Worm (Caenorhabditis elegans) whole organism, L3 larva: ENCODE data around the gene K01H12.4.

Experiments used
- ama-1 ChIP-seq: fragments of 150-350 bp; optimal IDR thresholded peaks from 2 replicates; lab custom pipeline; 2018
- elt-2 ChIP-seq: sonication (generic microtip); optimal IDR thresholded peaks from 2 replicates; lab custom pipeline; 2016; ENCODE audit warnings: missing genetic modification reagents, mild to moderate bottlenecking, missing genetic modification characterization, missing compliant biosample characterization
- elt-3 ChIP-seq, 3 experiments: fragments of 150-350 bp in 1 of 3; sonication (generic microtip) in 2 of 3; optimal IDR thresholded peaks; 2 replicates in 2 of 3; 4 replicates in 1 of 3; lab custom pipeline; 2014 to 2017; ENCODE audit warnings: missing biosample characterization in 3 of 3, missing genetic modification characterization in 3 of 3
- fos-1 ChIP-seq: fragments of 150-350 bp; optimal IDR thresholded peaks from 2 replicates; lab custom pipeline; 2014; ENCODE audit warnings: missing biosample characterization, missing genetic modification characterization
- jun-1 ChIP-seq: fragments of 150-350 bp; optimal IDR thresholded peaks from 2 replicates; lab custom pipeline; 2014; ENCODE audit warnings: missing biosample characterization, missing genetic modification reagents, missing genetic modification characterization
- nhr-237 ChIP-seq: fragments of 150-350 bp; optimal IDR thresholded peaks from 2 replicates; lab custom pipeline; 2014; ENCODE audit warnings: missing biosample characterization, missing genetic modification characterization
- nhr-76 ChIP-seq: fragments of 150-350 bp; sonication (generic microtip); optimal IDR thresholded peaks from 5 replicates; lab custom pipeline; 2014; ENCODE audit warnings: missing biosample characterization, missing genetic modification characterization
- sea-2 ChIP-seq: fragments of 150-350 bp; sonication (generic microtip); optimal IDR thresholded peaks from 4 replicates; lab custom pipeline; 2014; ENCODE audit warnings: missing biosample characterization, missing genetic modification reagents, missing genetic modification characterization

DNA sequence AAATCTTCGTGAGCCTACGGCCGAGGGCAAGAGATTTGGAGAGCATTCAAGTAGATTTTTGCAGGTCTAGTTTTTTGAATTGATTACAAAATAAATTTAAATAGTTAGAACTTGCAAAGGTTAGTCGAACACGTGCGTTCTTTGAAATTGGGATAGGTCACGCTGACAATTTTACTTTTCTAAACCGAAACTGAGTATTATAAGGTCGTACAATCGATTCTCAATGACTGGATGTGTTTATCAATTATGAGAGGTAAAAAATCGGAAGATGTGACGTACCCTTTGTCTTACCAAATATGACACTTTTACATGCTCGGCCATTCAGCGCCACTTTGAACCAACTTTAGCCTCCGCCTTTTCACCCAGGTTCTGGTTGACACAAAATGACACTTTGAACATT is 33.9 kb downstream of the K01H12.4 start, which contains the start of gene C28D4.5:
- TF ChIP-seq ama-1 (lab: Kevin White, UChicago), result no peak
- no peak for TF ChIP-seq elt-3 (tag; optimal IDR thresholded peaks at IDR 0.05; lab: Kevin White, UChicago)
- no peak for TF ChIP-seq nhr-76 (tag; lab: Kevin White, UChicago)
- TF ChIP-seq sea-2, result no peak
- no peak for TF ChIP-seq nhr-237 (tag; lab: Kevin White, UChicago)
- TF ChIP-seq jun-1 (tag; lab: Kevin White, UChicago), result no peak
- TF ChIP-seq elt-2, result no peak
- TF ChIP-seq fos-1 (tag; lab: Kevin White, UChicago), result no peak
